Worm (Caenorhabditis elegans) whole organism, L3 larva: ENCODE data around the gene sft-4.

Experiments used
- nhr-77 ChIP-seq: fragments of 150-350 bp; optimal IDR thresholded peaks from 2 replicates; lab custom pipeline; 2014; ENCODE audit warnings: missing biosample characterization, missing genetic modification characterization
- snpc-4 ChIP-seq: fragments of 150-350 bp; optimal IDR thresholded peaks from 2 replicates; lab custom pipeline; 2014; ENCODE audit warnings: missing biosample characterization, missing genetic modification characterization

DNA sequence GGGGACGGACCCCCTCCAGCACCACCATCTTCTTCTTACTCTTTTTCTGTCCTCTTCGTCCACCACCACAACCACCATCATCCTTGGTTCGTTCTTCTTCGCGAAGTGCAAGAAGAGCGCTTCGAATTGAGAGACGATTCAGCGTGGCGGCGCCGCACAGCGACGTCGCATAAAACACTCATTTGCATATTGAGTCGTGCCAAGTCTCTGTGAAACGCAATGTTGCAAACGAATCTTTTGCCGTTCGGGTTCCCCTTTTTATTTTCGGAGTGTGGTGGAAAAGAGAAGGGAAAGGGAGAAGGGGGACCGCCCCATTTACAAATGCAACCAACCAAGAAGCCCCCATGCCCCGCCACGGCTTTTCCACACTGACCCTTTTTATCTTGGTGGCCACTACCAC, 35.8 kb upstream of the sft-4 start:
- TF ChIP-seq snpc-4 (tag; lab: Kevin White, UChicago) (no peak), nhr-77 (tag; lab: Kevin White, UChicago) (no peak)
